Fruit fly (Drosophila melanogaster) whole organism, embryonic: Measurements from ENCODE around the gene CG31949.

Experiments
- Atf-2 ChIP-seq: fragments of 200-800 bp; sonication (Bioruptor generic); optimal IDR thresholded peaks from 2 replicates; lab custom pipeline; 2016; ENCODE audit warnings: missing biosample characterization, missing genetic modification characterization
- CG10431 ChIP-seq: fragments of 200-800 bp; sonication (Bioruptor generic); optimal IDR thresholded peaks from 3 replicates; lab custom pipeline; 2018; ENCODE audit warnings: missing biosample characterization, mild to moderate bottlenecking, missing genetic modification characterization
- CG13894 ChIP-seq: fragments of 200-800 bp; sonication (Bioruptor generic); optimal IDR thresholded peaks from 3 replicates; lab custom pipeline; 2018; ENCODE audit warnings: missing biosample characterization, mild to moderate bottlenecking, missing genetic modification characterization, moderate library complexity
- CG14014 ChIP-seq: fragments of 200-800 bp; sonication (Bioruptor generic); IDR thresholded peaks from 2 replicates; pipeline ENCODE4 v1.3.6; 2022; ENCODE audit warnings: missing biosample characterization, missing genetic modification characterization
- CG15696 ChIP-seq: fragments of 200-800 bp; sonication (Bioruptor generic); optimal IDR thresholded peaks from 2 replicates; lab custom pipeline; 2019; ENCODE audit warnings: missing biosample characterization, mild to moderate bottlenecking, missing genetic modification characterization, moderate library complexity
- CG1602 ChIP-seq: fragments of 200-800 bp; sonication (Bioruptor generic); optimal IDR thresholded peaks from 3 replicates; lab custom pipeline; 2016; ENCODE audit warnings: missing biosample characterization, missing genetic modification characterization
- CG17359 ChIP-seq: fragments of 200-800 bp; sonication (Bioruptor generic); optimal IDR thresholded peaks from 3 replicates; lab custom pipeline; 2018; ENCODE audit warnings: missing biosample characterization, mild to moderate bottlenecking, missing genetic modification characterization, moderate library complexity
- CG17802 ChIP-seq: fragments of 200-800 bp; sonication (Bioruptor generic); optimal IDR thresholded peaks from 2 replicates; lab custom pipeline; 2018; ENCODE audit warnings: missing biosample characterization, mild to moderate bottlenecking, missing genetic modification characterization, moderate library complexity
- CG18476 ChIP-seq: fragments of 200-800 bp; sonication (Bioruptor generic); optimal IDR thresholded peaks from 2 replicates; lab custom pipeline; 2016; ENCODE audit warnings: missing biosample characterization, mild to moderate bottlenecking, missing genetic modification characterization
- CG30403 ChIP-seq: fragments of 200-800 bp; sonication (Bioruptor generic); optimal IDR thresholded peaks from 3 replicates; lab custom pipeline; 2016; ENCODE audit warnings: missing biosample characterization, missing genetic modification characterization
- CG31224 ChIP-seq: fragments of 200-800 bp; sonication (Bioruptor generic); IDR thresholded peaks from 2 replicates; pipeline ENCODE4 v1.3.6; 2022; ENCODE audit warnings: missing biosample characterization, missing genetic modification characterization
- CG31365 ChIP-seq: fragments of 200-800 bp; sonication (Bioruptor generic); optimal IDR thresholded peaks from 2 replicates; lab custom pipeline; 2018; ENCODE audit warnings: missing biosample characterization, mild to moderate bottlenecking, missing genetic modification characterization
- CG3163 ChIP-seq: fragments of 200-800 bp; sonication (Bioruptor generic); optimal IDR thresholded peaks from 3 replicates; lab custom pipeline; 2016; ENCODE audit warnings: missing biosample characterization, missing genetic modification characterization
- CG5953 ChIP-seq: fragments of 200-800 bp; sonication (Bioruptor generic); IDR thresholded peaks from 2 replicates; pipeline ENCODE4 v1.3.6; 2022; ENCODE audit warnings: missing biosample characterization, missing genetic modification characterization
- CG6683 ChIP-seq: fragments of 200-800 bp; sonication (Bioruptor generic); optimal IDR thresholded peaks from 2 replicates; lab custom pipeline; 2017; ENCODE audit warnings: missing biosample characterization, mild to moderate bottlenecking, missing genetic modification characterization, missing genetic modification reagents
- CG7556 ChIP-seq: fragments of 200-800 bp; sonication (Bioruptor generic); optimal IDR thresholded peaks from 2 replicates; lab custom pipeline; 2017; ENCODE audit warnings: missing biosample characterization, mild to moderate bottlenecking, missing genetic modification characterization
- CG7839 ChIP-seq: fragments of 200-800 bp; sonication (Bioruptor generic); optimal IDR thresholded peaks from 3 replicates; lab custom pipeline; 2018; ENCODE audit warnings: missing biosample characterization, mild to moderate bottlenecking, missing genetic modification characterization, moderate library complexity
- CG8765 ChIP-seq: fragments of 200-800 bp; sonication (Bioruptor generic); IDR thresholded peaks from 2 replicates; pipeline ENCODE4 v1.3.6; 2022; ENCODE audit warnings: missing biosample characterization, missing genetic modification characterization
- CHES-1-like ChIP-seq: fragments of 200-800 bp; sonication (Bioruptor generic); optimal IDR thresholded peaks from 2 replicates; lab custom pipeline; 2016; ENCODE audit warnings: missing biosample characterization, missing genetic modification characterization
- Dbx ChIP-seq: fragments of 200-800 bp; sonication (Bioruptor generic); IDR thresholded peaks from 3 replicates; pipeline ENCODE4 v1.3.6; 2022; ENCODE audit warnings: missing biosample characterization, missing genetic modification characterization
- Doc2 ChIP-seq: fragments of 200-800 bp; sonication (Bioruptor generic); IDR thresholded peaks from 2 replicates; pipeline ENCODE4 v1.3.6; 2022; ENCODE audit warnings: missing biosample characterization, missing genetic modification characterization
- Fer1 ChIP-seq: fragments of 200-800 bp; sonication (Bioruptor generic); optimal IDR thresholded peaks from 2 replicates; lab custom pipeline; 2017; ENCODE audit warnings: missing biosample characterization, mild to moderate bottlenecking, missing genetic modification characterization
- GATAe ChIP-seq: fragments of 200-800 bp; sonication (Bioruptor generic); conservative IDR thresholded peaks from 2 replicates; pipeline ENCODE4 v1.3.6; 2022; ENCODE audit warnings: missing biosample characterization, missing genetic modification characterization
- H15 ChIP-seq: fragments of 200-800 bp; sonication (Bioruptor generic); IDR thresholded peaks from 3 replicates; pipeline ENCODE4 v1.3.6; 2022; ENCODE audit warnings: missing biosample characterization, missing genetic modification characterization
- HLH4C ChIP-seq: fragments of 200-800 bp; sonication (Bioruptor generic); IDR thresholded peaks from 3 replicates; pipeline ENCODE4 v1.3.6; 2022; ENCODE audit warnings: missing biosample characterization, missing genetic modification characterization; ENCODE audit not compliant: partially characterized antibody
- Lim3 ChIP-seq: fragments of 200-800 bp; sonication (Bioruptor generic); IDR thresholded peaks from 2 replicates; pipeline ENCODE4 v1.3.6; 2022; ENCODE audit warnings: missing biosample characterization, missing genetic modification characterization
- MBD-R2 ChIP-seq: fragments of 200-800 bp; sonication (Bioruptor generic); IDR thresholded peaks from 2 replicates; pipeline ENCODE4 v1.3.6; 2022; ENCODE audit warnings: missing biosample characterization, missing genetic modification characterization
- MESR4 ChIP-seq: fragments of 200-800 bp; sonication (Bioruptor generic); optimal IDR thresholded peaks from 2 replicates; lab custom pipeline; 2018; ENCODE audit warnings: missing biosample characterization, mild to moderate bottlenecking, missing genetic modification characterization, moderate library complexity
- Opbp ChIP-seq: fragments of 200-800 bp; sonication (Bioruptor generic); IDR thresholded peaks from 3 replicates; pipeline ENCODE4 v1.3.6; 2022; ENCODE audit warnings: missing biosample characterization, missing genetic modification characterization; ENCODE audit not compliant: partially characterized antibody
- Ravus ChIP-seq: fragments of 200-800 bp; sonication (Bioruptor generic); IDR thresholded peaks from 2 replicates; pipeline ENCODE4 v1.3.6; 2022; ENCODE audit warnings: missing biosample characterization, missing genetic modification characterization
- Rfx ChIP-seq: fragments of 200-800 bp; sonication (Bioruptor generic); IDR thresholded peaks from 2 replicates; pipeline ENCODE4 v1.3.6; 2022; ENCODE audit warnings: missing biosample characterization, missing genetic modification characterization
- Rx ChIP-seq: fragments of 200-800 bp; sonication (Bioruptor generic); IDR thresholded peaks from 2 replicates; pipeline ENCODE4 v1.3.6; 2022; ENCODE audit warnings: missing biosample characterization, missing genetic modification characterization
- Trl ChIP-seq, 3 experiments: fragments of >200 bp in 2 of 3; fragments of 200-800 bp in 1 of 3; sonication (Bioruptor generic) in 1 of 3; optimal IDR thresholded peaks; 2 replicates in 1 of 3; 3 replicates in 2 of 3; lab custom pipeline; 2016 to 2017; ENCODE audit warnings: missing biosample characterization in 1 of 3, missing genetic modification characterization in 1 of 3
- ato ChIP-seq: fragments of 200-800 bp; sonication (Bioruptor generic); IDR thresholded peaks from 2 replicates; pipeline ENCODE4 v1.3.6; 2022; ENCODE audit warnings: missing biosample characterization, missing genetic modification characterization; ENCODE audit not compliant: partially characterized antibody
- br ChIP-seq: fragments of >200 bp; optimal IDR thresholded peaks from 2 replicates; lab custom pipeline; 2017
- cato ChIP-seq: fragments of 200-800 bp; sonication (Bioruptor generic); optimal IDR thresholded peaks from 2 replicates; lab custom pipeline; 2016; ENCODE audit warnings: missing biosample characterization, missing genetic modification characterization, borderline replicate concordance
- ci ChIP-seq: fragments of 200-800 bp; sonication (Bioruptor generic); IDR thresholded peaks from 3 replicates; pipeline ENCODE4 v1.3.6; 2022; ENCODE audit warnings: missing biosample characterization, missing genetic modification characterization
- dm ChIP-seq: fragments of 200-800 bp; sonication (Bioruptor generic); optimal IDR thresholded peaks from 3 replicates; lab custom pipeline; 2016; ENCODE audit warnings: missing biosample characterization, missing genetic modification characterization
- gfzf ChIP-seq: fragments of 200-800 bp; sonication (Bioruptor generic); optimal IDR thresholded peaks from 2 replicates; lab custom pipeline; 2016; ENCODE audit warnings: missing biosample characterization, mild to moderate bottlenecking, missing genetic modification characterization, moderate library complexity
- grn ChIP-seq: fragments of 200-800 bp; sonication (Bioruptor generic); optimal IDR thresholded peaks from 3 replicates; lab custom pipeline; 2017; ENCODE audit warnings: missing biosample characterization, missing genetic modification characterization
- her ChIP-seq: fragments of 200-800 bp; sonication (Bioruptor generic); optimal IDR thresholded peaks from 2 replicates; lab custom pipeline; 2016; ENCODE audit warnings: missing biosample characterization, missing genetic modification characterization
- ind ChIP-seq: fragments of 200-800 bp; sonication (Bioruptor generic); optimal IDR thresholded peaks from 3 replicates; lab custom pipeline; 2016; ENCODE audit warnings: missing biosample characterization, missing genetic modification characterization
- lbe ChIP-seq: fragments of 200-800 bp; sonication (Bioruptor generic); optimal IDR thresholded peaks from 2 replicates; lab custom pipeline; 2016; ENCODE audit warnings: missing biosample characterization, mild to moderate bottlenecking, missing genetic modification characterization
- pan ChIP-seq, 4 experiments: fragments of >200 bp in 3 of 4; fragments of 200-800 bp in 1 of 4; sonication (Bioruptor generic) in 1 of 4; optimal IDR thresholded peaks in 3 of 4; IDR thresholded peaks in 1 of 4; 2 replicates each; pipeline versions ENCODE4 v1.3.6 to Lab custom; 2017 to 2022; ENCODE audit warnings: missing biosample characterization in 2 of 4, missing genetic modification characterization in 2 of 4, mixed read lengths in 1 of 4
- peb ChIP-seq: fragments of 200-800 bp; sonication (Bioruptor generic); IDR thresholded peaks from 2 replicates; pipeline ENCODE4 v1.3.6; 2022; ENCODE audit warnings: missing biosample characterization, missing genetic modification characterization
- salm ChIP-seq: fragments of 200-800 bp; sonication (Bioruptor generic); optimal IDR thresholded peaks from 2 replicates; lab custom pipeline; 2018; ENCODE audit warnings: missing biosample characterization, mild to moderate bottlenecking, missing genetic modification characterization
- shn ChIP-seq: fragments of 200-800 bp; sonication (Bioruptor generic); optimal IDR thresholded peaks from 3 replicates; lab custom pipeline; 2016; ENCODE audit warnings: missing biosample characterization, missing genetic modification characterization
- tin ChIP-seq: fragments of 200-800 bp; sonication (Bioruptor generic); optimal IDR thresholded peaks from 3 replicates; lab custom pipeline; 2016; ENCODE audit warnings: missing biosample characterization, missing genetic modification characterization
- tup ChIP-seq: fragments of 200-800 bp; sonication (Bioruptor generic); optimal IDR thresholded peaks from 2 replicates; lab custom pipeline; 2016; ENCODE audit warnings: missing biosample characterization, mild to moderate bottlenecking, missing genetic modification characterization, moderate library complexity

CG31949 gene

dm6 chr2L:2289316-2289715 lies 10.6 kb upstream of the CG31949 start, which contains the start of gene CG17237:
Gene CG17237, minus strand, starts transcription at chr2L:2289416.
- TF ChIP-seq CG31224 (no peak), Ravus (GFP tag; lab: Robert Waterston, UW) (no peak), grn (no peak), MBD-R2 (GFP tag; lab: Robert Waterston, UW) (no peak), CG30403 (GFP tag; lab: Kevin White, UChicago) (no peak), dm (no peak), CG31365 (tag; lab: Kevin White, UChicago) (no peak), MESR4 (GFP tag; lab: Kevin White, UChicago) (no peak), CHES-1-like (GFP tag; lab: Kevin White, UChicago) (no peak), H15 (GFP tag; lab: Robert Waterston, UW) (no peak), shn (GFP tag; lab: Kevin White, UChicago) (no peak), CG18476 (GFP tag; lab: Kevin White, UChicago) (no peak), Rx (no peak), HLH4C (GFP tag; lab: Robert Waterston, UW) (no peak), CG8765 (no peak)
- TF ChIP-seq, all 482 proteins: peak for 0

dm6 chr2L:2290638-2291037 lies 9.3 kb upstream of the CG31949 start, which contains the start of gene robl22E:
Gene robl22E, minus strand, starts transcription at chr2L:2290738.
- TF ChIP-seq CG7556 (GFP tag; lab: Kevin White, UChicago) (no peak), lbe (GFP tag; lab: Kevin White, UChicago) (no peak), ci (GFP tag; lab: Robert Waterston, UW) (no peak), cato (GFP tag; lab: Kevin White, UChicago) (no peak), br (lab: Kevin White, UChicago) (no peak), CG1602 (GFP tag; lab: Kevin White, UChicago) (no peak), CG15696 (no peak), CG5953 (GFP tag; lab: Robert Waterston, UW) (no peak), CG6683 (no peak)

dm6 chr2L:2307648-2308047 lies 7.7 kb downstream of the CG31949 start, which contains the start of gene CG16995:
Gene CG16995, plus strand, starts transcription at chr2L:2307948.
- TF ChIP-seq Rfx (GFP tag; lab: Robert Waterston, UW) (no peak), CG13894 (tag; lab: Kevin White, UChicago) (no peak), CG7839 (no peak), Dbx (no peak), CG10431 (no peak), tin (no peak), pan (optimal IDR thresholded peaks at IDR 0.05; lab: Kevin White, UChicago) (no peak), pan (GFP tag; optimal IDR thresholded peaks at IDR 0.05 in 1 of 2, IDR thresholded peaks at IDR 0.05 in 1 of 2) (no peak), Lim3 (GFP tag; lab: Robert Waterston, UW) (no peak), ind (GFP tag; lab: Kevin White, UChicago) (no peak), Opbp (GFP tag; lab: Robert Waterston, UW) (no peak), CG17802 (tag; lab: Kevin White, UChicago) (no peak), CG17359 (tag; lab: Kevin White, UChicago) (no peak)

dm6 chr2L:2311449-2311848 lies 11.5 kb downstream of the CG31949 start, which contains the start of gene eys:
Gene eys, plus strand, starts transcription at chr2L:2311680.
- TF ChIP-seq tup (no peak), CG14014 (GFP tag; lab: Robert Waterston, UW) (0 out of 2 replicates have a peak, but pooled peaks have one; percentile 15), Trl (optimal IDR thresholded peaks at IDR 0.05; lab: Kevin White, UChicago) (peak; percentile 11 to 29), Trl (GFP tag; optimal IDR thresholded peaks at IDR 0.05; lab: Kevin White, UChicago) (no peak), ato (GFP tag; lab: Robert Waterston, UW) (no peak), her (no peak), Doc2 (GFP tag; lab: Robert Waterston, UW) (no peak), peb (no peak), GATAe (GFP tag; lab: Robert Waterston, UW) (no peak), Fer1 (no peak), CG3163 (peak; percentile 29), Atf-2 (GFP tag; lab: Kevin White, UChicago) (no peak), gfzf (GFP tag; lab: Kevin White, UChicago) (no peak), salm (tag; lab: Kevin White, UChicago) (no peak)
